Worm (Caenorhabditis elegans): ENCODE measurements around the gene D1046.18.

D1046.18 gene

DNA sequence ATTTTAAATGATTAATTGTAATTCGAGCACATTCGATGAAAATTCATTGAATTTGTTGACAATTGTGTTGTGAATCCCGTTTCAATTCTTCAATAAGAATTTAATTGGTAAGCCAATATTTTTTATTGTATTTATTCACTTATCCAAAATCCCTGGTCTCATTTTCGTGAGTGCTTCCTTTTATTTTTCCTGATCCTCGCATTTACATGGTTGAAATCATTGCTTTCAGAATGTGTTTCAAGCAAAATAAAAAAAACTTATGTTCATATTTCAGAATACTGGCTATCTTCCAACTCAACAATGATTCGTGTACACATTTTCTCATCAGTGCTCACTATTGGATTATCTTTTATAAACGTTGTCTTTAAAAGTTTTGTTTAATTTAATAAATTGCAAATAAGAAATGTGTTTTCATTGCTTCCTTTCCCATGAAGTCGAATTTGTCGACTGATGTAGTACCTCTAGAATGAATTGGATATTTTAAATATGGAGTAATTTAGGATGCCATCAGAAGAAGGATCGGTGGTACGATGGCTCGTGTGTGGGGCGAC is at the start of gene D1046.18, which contains the start of gene slc-25A26:
Gene D1046.18, plus strand, starts transcription at position 301 of the 551 bp plus-strand sequence.
Gene slc-25A26, plus strand, starts transcription at position 501 of the 551 bp plus-strand sequence.
- TF ChIP-seq eor-1 (tag; optimal IDR thresholded peaks at IDR 0.05) (no peak), fkh-10 (GFP tag; optimal IDR thresholded peaks at IDR 0.05) (no peak), zag-1 (tag; optimal IDR thresholded peaks at IDR 0.05) (no peak), tbx-2 (tag; optimal IDR thresholded peaks at IDR 0.05) (no peak), ztf-11 (tag; optimal IDR thresholded peaks at IDR 0.05) (no peak), ama-1 (optimal IDR thresholded peaks at IDR 0.05) (no peak), unc-62 (GFP tag; optimal IDR thresholded peaks at IDR 0.05) (no peak), nhr-67 (tag; optimal IDR thresholded peaks at IDR 0.05) (no peak), nhr-43 (tag; optimal IDR thresholded peaks at IDR 0.05; ENCODE audit: poor library complexity, severe bottlenecking) (no peak), nhr-77 (tag; optimal IDR thresholded peaks at IDR 0.05) (no peak), sea-2 (GFP tag; optimal IDR thresholded peaks at IDR 0.05) (no peak), nhr-11 (tag; optimal IDR thresholded peaks at IDR 0.05) (no peak), ceh-82 (tag; optimal IDR thresholded peaks at IDR 0.05) (no peak), hmg-11 (tag; optimal IDR thresholded peaks at IDR 0.05) (no peak), unc-39 (tag; optimal IDR thresholded peaks at IDR 0.05) (no peak), pqm-1 (tag; optimal IDR thresholded peaks at IDR 0.05) (no peak)

DNA sequence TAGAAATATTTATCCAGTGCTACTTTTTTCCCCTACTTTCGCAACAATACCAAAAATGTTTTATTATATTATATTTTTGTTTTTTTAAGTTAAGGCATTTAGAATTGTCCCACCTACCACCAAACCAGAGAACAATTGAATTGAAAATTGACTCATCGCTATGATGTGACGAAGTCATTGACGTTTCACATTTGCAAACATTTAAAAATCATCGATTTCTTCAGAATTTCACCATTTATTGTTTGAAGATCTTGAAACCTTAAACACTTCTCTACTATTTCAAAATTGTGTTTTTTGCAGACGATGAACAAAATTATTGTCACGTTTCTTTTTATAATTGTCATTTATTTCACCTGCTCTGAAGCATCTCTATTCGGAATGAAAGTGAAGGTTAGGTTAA is 48.9 kb upstream of the D1046.18 start, which contains the start of gene C09G9.8:
Gene C09G9.8, plus strand, starts transcription at position 301 of the 400 bp plus-strand sequence.
- no peak for TF ChIP-seq ZK546.5 (tag; optimal IDR thresholded peaks at IDR 0.05)
- no peak for TF ChIP-seq nhr-77 (tag; optimal IDR thresholded peaks at IDR 0.05)
- no peak for TF ChIP-seq fos-1 (tag; optimal IDR thresholded peaks at IDR 0.05)
- no peak for TF ChIP-seq unc-62 (GFP tag; optimal IDR thresholded peaks at IDR 0.05)
- no peak for TF ChIP-seq nhr-237 (tag; optimal IDR thresholded peaks at IDR 0.05)
- no peak for TF ChIP-seq nhr-23 (tag; optimal IDR thresholded peaks at IDR 0.05)
- TF ChIP-seq mdl-1 (tag; optimal IDR thresholded peaks at IDR 0.05) = no peak
- TF ChIP-seq nhr-11 (tag; optimal IDR thresholded peaks at IDR 0.05) = no peak
- TF ChIP-seq egl-27 (tag; optimal IDR thresholded peaks at IDR 0.05) = no peak
- no peak for TF ChIP-seq ama-1 (optimal IDR thresholded peaks at IDR 0.05)
- TF ChIP-seq daf-12 (tag; optimal IDR thresholded peaks at IDR 0.05) = no peak
- no peak for TF ChIP-seq lin-15B (tag; optimal IDR thresholded peaks at IDR 0.05)
- no peak for TF ChIP-seq zag-1 (tag; optimal IDR thresholded peaks at IDR 0.05)
- TF ChIP-seq elt-3 (tag; optimal IDR thresholded peaks at IDR 0.05) = no peak
- no peak for TF ChIP-seq mml-1 (tag; optimal IDR thresholded peaks at IDR 0.05)

DNA sequence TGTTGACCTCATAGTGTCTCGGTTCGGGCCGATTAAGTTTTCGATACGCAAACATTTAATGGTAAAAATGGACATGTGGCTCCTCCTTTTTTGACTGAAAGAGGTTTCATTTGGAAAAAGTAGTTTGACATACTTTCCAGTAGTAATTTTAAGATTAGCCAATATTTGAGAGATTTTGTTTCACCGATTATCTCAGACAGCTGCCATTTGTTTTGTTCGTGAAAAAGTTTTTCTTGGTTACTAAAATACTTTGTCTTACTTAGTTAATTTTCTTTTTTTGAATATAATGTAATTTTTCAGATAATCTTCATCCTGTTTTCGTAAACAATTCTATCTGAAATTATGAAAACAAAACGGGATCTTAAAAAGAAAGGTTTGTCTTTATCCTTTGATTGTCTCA is 43.8 kb upstream of the D1046.18 start, which contains the start of gene C09G9.5:
Gene C09G9.5, plus strand, starts transcription at position 301 of the 400 bp plus-strand sequence.
- no peak for TF ChIP-seq nhr-237 (tag; optimal IDR thresholded peaks at IDR 0.05)
- no peak for TF ChIP-seq lsy-12 (tag; optimal IDR thresholded peaks at IDR 0.05)
- TF ChIP-seq nhr-11 (tag; optimal IDR thresholded peaks at IDR 0.05) = no peak
- no peak for TF ChIP-seq unc-39 (tag; optimal IDR thresholded peaks at IDR 0.05)
- no peak for TF ChIP-seq R02D3.7 (tag; optimal IDR thresholded peaks at IDR 0.05)
- TF ChIP-seq lin-39 (tag; optimal IDR thresholded peaks at IDR 0.05) = no peak
- TF ChIP-seq egl-5 (tag; optimal IDR thresholded peaks at IDR 0.05) = no peak
- TF ChIP-seq jun-1 (tag; optimal IDR thresholded peaks at IDR 0.05) = no peak
- no peak for TF ChIP-seq ceh-82 (tag; optimal IDR thresholded peaks at IDR 0.05)
- TF ChIP-seq elt-1 (tag; optimal IDR thresholded peaks at IDR 0.05) = no peak
- TF ChIP-seq nhr-23 (tag; optimal IDR thresholded peaks at IDR 0.05) = no peak
- TF ChIP-seq eor-1 (tag; optimal IDR thresholded peaks at IDR 0.05) = no peak
- no peak for TF ChIP-seq pha-4 (tag; optimal IDR thresholded peaks at IDR 0.05)
- no peak for TF ChIP-seq elt-2 (tag; optimal IDR thresholded peaks at IDR 0.05)
- TF ChIP-seq hmg-11 (tag; optimal IDR thresholded peaks at IDR 0.05) = no peak
- TF ChIP-seq nhr-25 (tag; optimal IDR thresholded peaks at IDR 0.05) = no peak
- TF ChIP-seq mdl-1 (tag; optimal IDR thresholded peaks at IDR 0.05) = no peak

DNA sequence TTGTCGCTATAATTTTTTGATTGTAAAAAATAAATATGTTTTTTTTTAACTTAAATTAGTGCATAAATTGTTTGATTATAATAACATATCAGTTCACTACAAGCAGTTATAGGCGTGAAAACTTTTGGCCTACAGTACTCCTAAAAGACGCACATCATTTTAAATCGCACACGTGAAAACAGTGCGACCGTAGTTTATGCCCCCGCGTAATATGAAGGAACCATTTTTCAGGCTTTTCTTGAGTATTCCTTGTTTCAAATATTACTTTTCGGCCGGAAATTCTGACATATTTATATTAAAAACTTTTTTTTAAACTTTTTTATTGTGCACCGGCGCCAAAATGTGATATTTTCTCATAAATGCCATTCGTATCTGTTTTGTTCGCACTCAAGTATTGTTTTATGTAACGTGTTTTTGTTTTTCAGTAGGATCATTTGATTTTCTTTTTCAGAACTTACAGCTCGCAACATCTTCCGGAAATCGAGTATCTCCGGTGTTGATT is 41.5 kb upstream of the D1046.18 start, which contains the start of gene oma-1:
Gene oma-1, plus strand, starts transcription at position 452 of the 502 bp plus-strand sequence.
- TF ChIP-seq nhr-76 (tag; optimal IDR thresholded peaks at IDR 0.05) (no peak), ceh-82 (tag; optimal IDR thresholded peaks at IDR 0.05) (no peak), unc-39 (tag; optimal IDR thresholded peaks at IDR 0.05) (no peak), nhr-77 (tag; optimal IDR thresholded peaks at IDR 0.05) (no peak), fkh-10 (GFP tag; optimal IDR thresholded peaks at IDR 0.05) (no peak), lin-39 (tag; optimal IDR thresholded peaks at IDR 0.05) (no peak), ceh-9 (tag; optimal IDR thresholded peaks at IDR 0.05) (no peak), ztf-11 (tag; optimal IDR thresholded peaks at IDR 0.05) (no peak), elt-3 (tag; optimal IDR thresholded peaks at IDR 0.05) (no peak), R02D3.7 (tag; optimal IDR thresholded peaks at IDR 0.05) (no peak), elt-1 (tag; optimal IDR thresholded peaks at IDR 0.05) (no peak), fkh-2 (tag; optimal IDR thresholded peaks at IDR 0.05) (no peak), jun-1 (tag; optimal IDR thresholded peaks at IDR 0.05) (no peak)
